Fruit fly (Drosophila melanogaster): ENCODE data around the gene CG17272.

Gene CG17272

DNA sequence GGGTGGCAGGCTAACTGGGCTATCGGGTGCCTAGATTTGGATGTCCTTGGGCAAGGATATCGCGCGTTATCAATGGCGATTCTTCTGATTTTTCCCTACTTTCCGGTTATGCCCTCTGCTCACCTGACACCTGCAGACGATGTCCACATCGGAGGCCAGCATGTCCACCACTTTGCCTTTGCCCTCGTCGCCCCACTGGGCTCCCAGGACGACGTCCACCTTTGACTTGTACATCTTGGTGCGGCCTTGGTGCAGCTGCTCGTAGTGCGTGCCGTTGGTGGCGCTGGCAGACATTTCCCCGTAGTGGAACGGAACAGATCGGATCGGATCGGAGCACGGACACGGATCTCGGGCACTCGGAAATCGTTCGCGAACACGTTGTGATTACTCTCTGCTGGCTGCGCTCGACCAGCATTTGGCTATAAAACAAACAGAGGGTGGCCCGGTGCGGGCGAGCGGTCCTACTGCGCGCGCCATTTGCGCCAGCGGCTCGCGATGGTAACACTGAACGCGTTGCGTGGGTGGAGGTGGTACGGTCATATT lies 6.2 kb upstream of the CG17272 start, which contains the start of gene Adss (continued):
- TF ChIP-seq gcm (GFP tag; optimal IDR thresholded peaks at IDR 0.05) = peak; percentile 57
- peak; percentile 53; the same call in 2 of the 3 replicates for TF ChIP-seq row (GFP tag; IDR thresholded peaks at IDR 0.05)
- no peak for TF ChIP-seq CG12299 (tag; optimal IDR thresholded peaks at IDR 0.05)
- no peak for TF ChIP-seq CG2120 (GFP tag; optimal IDR thresholded peaks at IDR 0.05)
- peak; percentile 82 for TF ChIP-seq Jarid2 (GFP tag; optimal IDR thresholded peaks at IDR 0.05)
- TF ChIP-seq D (optimal IDR thresholded peaks at IDR 0.05) = peak; percentile 62
- TF ChIP-seq D (GFP tag; optimal IDR thresholded peaks at IDR 0.05) = no peak
- no peak for TF ChIP-seq CG3726 (GFP tag; IDR thresholded peaks at IDR 0.05)
- no peak for TF ChIP-seq CG15269 (tag; optimal IDR thresholded peaks at IDR 0.05)
- no peak for TF ChIP-seq CG9609 (GFP tag; optimal IDR thresholded peaks at IDR 0.05)
- TF ChIP-seq gcm2 (GFP tag; optimal IDR thresholded peaks at IDR 0.05) = no peak
- no peak; the same call in 2 of the 3 replicates for TF ChIP-seq B-H1 (GFP tag; IDR thresholded peaks at IDR 0.05)
- TF ChIP-seq CG6813 (GFP tag; optimal IDR thresholded peaks at IDR 0.05) = no peak
- TF ChIP-seq CG17912 (GFP tag; optimal IDR thresholded peaks at IDR 0.05) = peak; percentile 51
- no peak; the same call in 1 of the 2 replicates for TF ChIP-seq HLH3B (GFP tag; IDR thresholded peaks at IDR 0.05)
- TF ChIP-seq tna (GFP tag; IDR thresholded peaks at IDR 0.05; ENCODE audit: partially characterized antibody) = no peak; the same call in 1 of the 2 replicates
- TF ChIP-seq Neu2 (GFP tag; optimal IDR thresholded peaks at IDR 0.05; ENCODE audit: borderline replicate concordance) = no peak
- TF ChIP-seq CG3163 (GFP tag; optimal IDR thresholded peaks at IDR 0.05) = peak; percentile 37
- no peak for TF ChIP-seq Aef1 (GFP tag; IDR thresholded peaks at IDR 0.05)
- TF ChIP-seq luna (GFP tag; optimal IDR thresholded peaks at IDR 0.05) = peak; percentile 21
- TF ChIP-seq CG5180 (GFP tag; optimal IDR thresholded peaks at IDR 0.05) = peak; percentile 61
- peak; percentile 57 for TF ChIP-seq CG6254 (GFP tag; optimal IDR thresholded peaks at IDR 0.05)
- TF ChIP-seq CG6854 (GFP tag; optimal IDR thresholded peaks at IDR 0.05) = no peak
- TF ChIP-seq ham (GFP tag; IDR thresholded peaks at IDR 0.05) = no peak
- no peak for TF ChIP-seq CG8388 (GFP tag; optimal IDR thresholded peaks at IDR 0.05)
- peak; percentile 56; the same call in 1 of the 2 replicates for TF ChIP-seq sob (GFP tag; IDR thresholded peaks at IDR 0.05)
- no peak for TF ChIP-seq CG10147 (GFP tag; optimal IDR thresholded peaks at IDR 0.05)
- TF ChIP-seq CG8924 (tag; optimal IDR thresholded peaks at IDR 0.05) = no peak
- peak; percentile 75 for TF ChIP-seq CG12659 (GFP tag; optimal IDR thresholded peaks at IDR 0.05)
- 0 out of 3 replicates have a peak, but pooled peaks have one; percentile 31 for TF ChIP-seq z (GFP tag; IDR thresholded peaks at IDR 0.05)
- no peak for TF ChIP-seq CG14965 (GFP tag; optimal IDR thresholded peaks at IDR 0.05; ENCODE audit: borderline replicate concordance)
- no peak for TF ChIP-seq jigr1 (GFP tag; IDR thresholded peaks at IDR 0.05)
- no peak for TF ChIP-seq oc (tag; optimal IDR thresholded peaks at IDR 0.05)
- TF ChIP-seq seq (GFP tag; IDR thresholded peaks at IDR 0.05) = peak; percentile 41; the same call in 1 of the 2 replicates
- peak; percentile 4 for TF ChIP-seq maf-S (GFP tag; optimal IDR thresholded peaks at IDR 0.05)
- peak; percentile 22; the same call in 1 of the 2 replicates for TF ChIP-seq CG17328 (GFP tag; IDR thresholded peaks at IDR 0.05)
- 0 out of 2 replicates have a peak, but pooled peaks have one; percentile 14 for TF ChIP-seq CG32767 (GFP tag; IDR thresholded peaks at IDR 0.05)
- TF ChIP-seq CG16863 (GFP tag; optimal IDR thresholded peaks at IDR 0.05) = peak; percentile 18
- no peak for TF ChIP-seq hth (optimal IDR thresholded peaks at IDR 0.05)
- TF ChIP-seq gt (GFP tag; IDR thresholded peaks at IDR 0.05) = no peak
- no peak for TF ChIP-seq crc (GFP tag; optimal IDR thresholded peaks at IDR 0.05)
- no peak for TF ChIP-seq CG10565 (GFP tag; optimal IDR thresholded peaks at IDR 0.05)
- TF ChIP-seq CG12236 (GFP tag; optimal IDR thresholded peaks at IDR 0.05) = no peak
- peak; percentile 77; the same call in 2 of the 3 replicates for TF ChIP-seq Dbx (GFP tag; IDR thresholded peaks at IDR 0.05)
- peak; percentile 46 for TF ChIP-seq caup (GFP tag; optimal IDR thresholded peaks at IDR 0.05; ENCODE audit: severe bottlenecking)
- TF ChIP-seq crol (GFP tag; IDR thresholded peaks at IDR 0.05) = no peak
- TF ChIP-seq CG11093 (GFP tag; IDR thresholded peaks at IDR 0.05) = no peak
- no peak for TF ChIP-seq btn (GFP tag; optimal IDR thresholded peaks at IDR 0.05)
- peak; percentile 94 for TF ChIP-seq HLHmδ (GFP tag; optimal IDR thresholded peaks at IDR 0.05)
- peak; percentile 36 for TF ChIP-seq CG10431 (GFP tag; optimal IDR thresholded peaks at IDR 0.05)
- TF ChIP-seq Dip3 (GFP tag; optimal IDR thresholded peaks at IDR 0.05) = no peak
